Fruit fly (Drosophila melanogaster) whole organism, embryonic: ENCODE data around the gene CG32507.

Source experiments
- ATbp ChIP-seq: fragments of 200-800 bp; sonication (Bioruptor generic); optimal IDR thresholded peaks from 2 replicates; lab custom pipeline; 2017; ENCODE audit warnings: missing biosample characterization, mild to moderate bottlenecking, missing genetic modification characterization, missing genetic modification reagents
- BtbVII ChIP-seq: fragments of 200-800 bp; sonication (Bioruptor generic); optimal IDR thresholded peaks from 3 replicates; lab custom pipeline; 2017; ENCODE audit warnings: missing biosample characterization, mild to moderate bottlenecking, missing genetic modification characterization
- Bteb2 ChIP-seq: fragments of 200-800 bp; sonication (Bioruptor generic); optimal IDR thresholded peaks from 2 replicates; lab custom pipeline; 2016; ENCODE audit warnings: missing biosample characterization, missing genetic modification characterization
- CG10274 ChIP-seq: fragments of 200-800 bp; sonication (Bioruptor generic); optimal IDR thresholded peaks from 3 replicates; lab custom pipeline; 2017; ENCODE audit warnings: missing biosample characterization, mild to moderate bottlenecking, missing genetic modification characterization
- CG10462 ChIP-seq: fragments of 200-800 bp; sonication (Bioruptor generic); optimal IDR thresholded peaks from 2 replicates; lab custom pipeline; 2016; ENCODE audit warnings: missing biosample characterization, missing genetic modification characterization
- CG10543 ChIP-seq: fragments of 200-800 bp; sonication (Bioruptor generic); optimal IDR thresholded peaks from 3 replicates; lab custom pipeline; 2017; ENCODE audit warnings: missing biosample characterization, mild to moderate bottlenecking, missing genetic modification characterization, moderate library complexity
- CG13123 ChIP-seq: fragments of 200-800 bp; sonication (Bioruptor generic); optimal IDR thresholded peaks from 2 replicates; lab custom pipeline; 2016; ENCODE audit warnings: missing biosample characterization, missing genetic modification characterization
- CG1602 ChIP-seq: fragments of 200-800 bp; sonication (Bioruptor generic); optimal IDR thresholded peaks from 3 replicates; lab custom pipeline; 2016; ENCODE audit warnings: missing biosample characterization, missing genetic modification characterization
- CG16813 ChIP-seq: fragments of 200-800 bp; sonication (Bioruptor generic); IDR thresholded peaks from 3 replicates; pipeline ENCODE4 v1.3.6; 2022; ENCODE audit warnings: missing biosample characterization, missing genetic modification characterization; ENCODE audit not compliant: partially characterized antibody
- CG17612 ChIP-seq: fragments of 200-800 bp; sonication (Bioruptor generic); IDR thresholded peaks from 2 replicates; pipeline ENCODE4 v1.3.6; 2022; ENCODE audit warnings: missing biosample characterization, missing genetic modification characterization
- CG1832 ChIP-seq: fragments of 200-800 bp; sonication (Bioruptor generic); optimal IDR thresholded peaks from 2 replicates; lab custom pipeline; 2017; ENCODE audit warnings: missing biosample characterization, mild to moderate bottlenecking, missing genetic modification characterization, inconsistent platforms
- CG18476 ChIP-seq: fragments of 200-800 bp; sonication (Bioruptor generic); optimal IDR thresholded peaks from 2 replicates; lab custom pipeline; 2016; ENCODE audit warnings: missing biosample characterization, mild to moderate bottlenecking, missing genetic modification characterization
- CG2129 ChIP-seq: fragments of 200-800 bp; sonication (Bioruptor generic); IDR thresholded peaks from 2 replicates; pipeline ENCODE4 v1.3.6; 2022; ENCODE audit warnings: missing biosample characterization, missing genetic modification characterization; ENCODE audit not compliant: partially characterized antibody
- CG2712 ChIP-seq: fragments of 200-800 bp; optimal IDR thresholded peaks from 3 replicates; lab custom pipeline; 2019; ENCODE audit warnings: missing biosample characterization, mild to moderate bottlenecking, missing genetic modification characterization, moderate library complexity
- CG2875 ChIP-seq: fragments of 200-800 bp; sonication (Bioruptor generic); optimal IDR thresholded peaks from 2 replicates; lab custom pipeline; 2017; ENCODE audit warnings: missing biosample characterization, mild to moderate bottlenecking, missing genetic modification characterization, missing genetic modification reagents
- CG3838 ChIP-seq: fragments of 200-800 bp; sonication (Bioruptor generic); optimal IDR thresholded peaks from 3 replicates; lab custom pipeline; 2016; ENCODE audit warnings: missing biosample characterization, missing genetic modification characterization
- CG4282 ChIP-seq: fragments of 200-800 bp; sonication (Bioruptor generic); optimal IDR thresholded peaks from 2 replicates; lab custom pipeline; 2016; ENCODE audit warnings: missing biosample characterization, missing genetic modification characterization
- CG4404 ChIP-seq: fragments of 200-800 bp; sonication (Bioruptor generic); IDR thresholded peaks from 2 replicates; pipeline ENCODE4 v1.3.6; 2022; ENCODE audit warnings: missing biosample characterization, missing genetic modification characterization
- CG6683 ChIP-seq: fragments of 200-800 bp; sonication (Bioruptor generic); optimal IDR thresholded peaks from 2 replicates; lab custom pipeline; 2017; ENCODE audit warnings: missing biosample characterization, mild to moderate bottlenecking, missing genetic modification characterization, missing genetic modification reagents
- CG8089 ChIP-seq: fragments of 200-800 bp; sonication (Bioruptor generic); optimal IDR thresholded peaks from 3 replicates; lab custom pipeline; 2016; ENCODE audit warnings: missing biosample characterization, missing genetic modification characterization
- CG8359 ChIP-seq: fragments of 200-800 bp; sonication (Bioruptor generic); optimal IDR thresholded peaks from 2 replicates; lab custom pipeline; 2017; ENCODE audit warnings: missing biosample characterization, mild to moderate bottlenecking, missing genetic modification characterization, borderline replicate concordance
- CG9727 ChIP-seq: fragments of 200-800 bp; sonication (Bioruptor generic); optimal IDR thresholded peaks from 3 replicates; lab custom pipeline; 2017; ENCODE audit warnings: missing biosample characterization, mild to moderate bottlenecking, missing genetic modification characterization
- Camta ChIP-seq: fragments of 200-800 bp; sonication (Bioruptor generic); optimal IDR thresholded peaks from 2 replicates; lab custom pipeline; 2016; ENCODE audit warnings: missing biosample characterization, missing genetic modification characterization
- Dbx ChIP-seq: fragments of 200-800 bp; sonication (Bioruptor generic); IDR thresholded peaks from 3 replicates; pipeline ENCODE4 v1.3.6; 2022; ENCODE audit warnings: missing biosample characterization, missing genetic modification characterization
- Dip3 ChIP-seq: fragments of 200-800 bp; sonication (Bioruptor generic); optimal IDR thresholded peaks from 3 replicates; lab custom pipeline; 2016; ENCODE audit warnings: missing biosample characterization, missing genetic modification characterization
- Dref ChIP-seq: fragments of 200-800 bp; sonication (Bioruptor generic); IDR thresholded peaks from 2 replicates; pipeline ENCODE4 v1.3.6; 2022; ENCODE audit warnings: missing biosample characterization, missing genetic modification characterization
- Hey ChIP-seq: fragments of 200-800 bp; sonication (Bioruptor generic); optimal IDR thresholded peaks from 3 replicates; lab custom pipeline; 2018; ENCODE audit warnings: missing biosample characterization, mild to moderate bottlenecking, missing genetic modification characterization
- Max ChIP-seq: fragments of 200-800 bp; sonication (Bioruptor generic); optimal IDR thresholded peaks from 2 replicates; lab custom pipeline; 2016; ENCODE audit warnings: missing biosample characterization, mild to moderate bottlenecking, missing genetic modification characterization
- Meics ChIP-seq: fragments of 200-800 bp; sonication (Bioruptor generic); optimal IDR thresholded peaks from 2 replicates; lab custom pipeline; 2017; ENCODE audit warnings: missing biosample characterization, mild to moderate bottlenecking, missing genetic modification characterization
- Optix ChIP-seq: fragments of 200-800 bp; sonication (Bioruptor generic); IDR thresholded peaks from 3 replicates; pipeline ENCODE4 v1.3.6; 2022; ENCODE audit warnings: missing biosample characterization, missing genetic modification characterization
- Ravus ChIP-seq: fragments of 200-800 bp; sonication (Bioruptor generic); IDR thresholded peaks from 2 replicates; pipeline ENCODE4 v1.3.6; 2022; ENCODE audit warnings: missing biosample characterization, missing genetic modification characterization
- Ssrp ChIP-seq: fragments of 200-800 bp; sonication (Bioruptor generic); optimal IDR thresholded peaks from 2 replicates; lab custom pipeline; 2018; ENCODE audit warnings: missing biosample characterization, mild to moderate bottlenecking, missing genetic modification characterization, moderate library complexity
- Taf1 ChIP-seq: fragments of 200-800 bp; sonication (Bioruptor generic); IDR thresholded peaks from 2 replicates; pipeline ENCODE4 v1.3.6; 2022; ENCODE audit warnings: missing biosample characterization, missing genetic modification characterization
- Tbp ChIP-seq: fragments of >200 bp; optimal IDR thresholded peaks from 2 replicates; lab custom pipeline; 2018; ENCODE audit warnings: missing biosample characterization, missing genetic modification characterization
- ac ChIP-seq: fragments of 200-800 bp; sonication (Bioruptor generic); optimal IDR thresholded peaks from 3 replicates; lab custom pipeline; 2017; ENCODE audit warnings: missing biosample characterization, mild to moderate bottlenecking, missing genetic modification characterization
- bbx ChIP-seq: fragments of 200-800 bp; sonication (Bioruptor generic); IDR thresholded peaks from 2 replicates; pipeline ENCODE4 v1.3.6; 2022; ENCODE audit warnings: missing biosample characterization, missing genetic modification characterization; ENCODE audit not compliant: partially characterized antibody
- chinmo ChIP-seq: fragments of 200-800 bp; sonication (Bioruptor generic); IDR thresholded peaks from 4 replicates; pipeline ENCODE4 v1.3.6; 2022; ENCODE audit warnings: missing biosample characterization, missing genetic modification characterization; ENCODE audit not compliant: partially characterized antibody
- danr ChIP-seq: fragments of 200-800 bp; sonication (Bioruptor generic); IDR thresholded peaks from 2 replicates; pipeline ENCODE4 v1.3.6; 2022; ENCODE audit warnings: missing biosample characterization, missing genetic modification characterization
- gro ChIP-seq: fragments of 200-800 bp; sonication (Bioruptor generic); optimal IDR thresholded peaks from 2 replicates; lab custom pipeline; 2016; ENCODE audit warnings: missing biosample characterization, missing genetic modification characterization
- hbn ChIP-seq: fragments of 200-800 bp; sonication (Bioruptor generic); IDR thresholded peaks from 2 replicates; pipeline ENCODE4 v1.3.6; 2022; ENCODE audit warnings: missing biosample characterization, missing genetic modification characterization; ENCODE audit not compliant: partially characterized antibody
- nom ChIP-seq: fragments of 200-800 bp; sonication (Bioruptor generic); optimal IDR thresholded peaks from 2 replicates; lab custom pipeline; 2017; ENCODE audit warnings: missing biosample characterization, missing genetic modification characterization, mild to moderate bottlenecking, moderate library complexity, missing genetic modification reagents
- oc ChIP-seq: fragments of 200-800 bp; sonication (Bioruptor generic); optimal IDR thresholded peaks from 2 replicates; lab custom pipeline; 2018; ENCODE audit warnings: missing biosample characterization, mild to moderate bottlenecking, missing genetic modification characterization, moderate library complexity
- onecut ChIP-seq: fragments of 200-800 bp; sonication (Bioruptor generic); IDR thresholded peaks from 2 replicates; pipeline ENCODE4 v1.3.6; 2022; ENCODE audit warnings: missing biosample characterization, missing genetic modification characterization
- pb ChIP-seq: fragments of 200-800 bp; sonication (Bioruptor generic); optimal IDR thresholded peaks from 3 replicates; lab custom pipeline; 2016; ENCODE audit warnings: missing biosample characterization, missing genetic modification characterization
- salm ChIP-seq: fragments of 200-800 bp; sonication (Bioruptor generic); optimal IDR thresholded peaks from 2 replicates; lab custom pipeline; 2018; ENCODE audit warnings: missing biosample characterization, mild to moderate bottlenecking, missing genetic modification characterization
- sd ChIP-seq: fragments of 200-800 bp; sonication (Bioruptor generic); optimal IDR thresholded peaks from 3 replicates; lab custom pipeline; 2018; ENCODE audit warnings: missing biosample characterization, mild to moderate bottlenecking, missing genetic modification characterization, moderate library complexity
- sens ChIP-seq: fragments of 200-800 bp; sonication (Bioruptor generic); peaks from one replicate; lab custom pipeline; 2016; ENCODE audit warnings: missing biosample characterization, missing genetic modification characterization
- slbo ChIP-seq: fragments of 200-800 bp; sonication (Bioruptor generic); IDR thresholded peaks from 2 replicates; pipeline ENCODE4 v1.3.6; 2022; ENCODE audit warnings: missing biosample characterization, missing genetic modification characterization
- slp2 ChIP-seq: fragments of 200-800 bp; sonication (Bioruptor generic); optimal IDR thresholded peaks from 2 replicates; lab custom pipeline; 2016; ENCODE audit warnings: missing biosample characterization, missing genetic modification characterization
- unpg ChIP-seq: fragments of 200-800 bp; sonication (Bioruptor generic); optimal IDR thresholded peaks from 3 replicates; lab custom pipeline; 2018; ENCODE audit warnings: missing biosample characterization, mild to moderate bottlenecking, missing genetic modification characterization, moderate library complexity

Gene CG32507

dm6 chrX:20760444-20760843 lies 20.6 kb downstream of the CG32507 start (continued):
- TF ChIP-seq Dip3 (peak; percentile 49), gro (GFP tag; lab: Kevin White, UChicago) (peak; percentile 45), CG16813 (peak; percentile 84), CG4404 (GFP tag; lab: Robert Waterston, UW) (peak; percentile 51; the same call in 1 of the 2 replicates), oc (no peak), salm (tag; lab: Kevin White, UChicago) (no peak), sd (tag; lab: Kevin White, UChicago) (no peak), Max (peak; percentile 37), chinmo (GFP tag; lab: Robert Waterston, UW) (peak; percentile 77; the same call in 1 of the 4 replicates), Tbp (GFP tag; lab: Kevin White, UChicago) (no peak), slbo (GFP tag; lab: Robert Waterston, UW) (peak; percentile 88), CG6683 (GFP tag; lab: Kevin White, UChicago) (peak; percentile 39), Dref (peak; percentile 68), BtbVII (GFP tag; lab: Kevin White, UChicago) (peak; percentile 42), bbx (GFP tag; lab: Robert Waterston, UW) (peak; percentile 80), danr (peak; percentile 61), Meics (GFP tag; lab: Kevin White, UChicago) (peak; percentile 77), CG10274 (GFP tag; lab: Kevin White, UChicago) (peak; percentile 3), Ravus (GFP tag; lab: Robert Waterston, UW) (peak; percentile 16), pb (GFP tag; lab: Kevin White, UChicago) (peak; percentile 82), slp2 (GFP tag; lab: Kevin White, UChicago) (peak; percentile 74), CG3838 (GFP tag; lab: Kevin White, UChicago) (peak; percentile 43), CG9727 (GFP tag; lab: Kevin White, UChicago) (peak; percentile 47), CG2875 (GFP tag; lab: Kevin White, UChicago) (peak; percentile 47), Taf1 (GFP tag; lab: Robert Waterston, UW) (peak; percentile 51; the same call in 1 of the 2 replicates), CG8089 (GFP tag; lab: Kevin White, UChicago) (peak; percentile 82), ac (GFP tag; lab: Kevin White, UChicago) (peak; percentile 39), Hey (tag; lab: Kevin White, UChicago) (no peak), CG8359 (GFP tag; lab: Kevin White, UChicago) (no peak), CG4282 (GFP tag; lab: Kevin White, UChicago) (peak; percentile 77), nom (GFP tag; lab: Kevin White, UChicago) (no peak), CG1832 (GFP tag; lab: Kevin White, UChicago) (no peak), CG2129 (GFP tag; lab: Robert Waterston, UW) (peak; percentile 77), ATbp (GFP tag; lab: Kevin White, UChicago) (peak; percentile 56), CG1602 (GFP tag; lab: Kevin White, UChicago) (peak; percentile 69), Camta (peak; percentile 79), Bteb2 (GFP tag; lab: Kevin White, UChicago) (peak; percentile 37), CG13123 (GFP tag; lab: Kevin White, UChicago) (peak; percentile 64), sens (GFP tag; lab: Kevin White, UChicago) (peak; percentile 93), onecut (GFP tag; lab: Robert Waterston, UW) (peak; percentile 81), Dbx (GFP tag; lab: Robert Waterston, UW) (peak; percentile 75; the same call in 2 of the 3 replicates), CG10462 (no peak), hbn (GFP tag; lab: Robert Waterston, UW) (peak; percentile 84), Ssrp (tag; lab: Kevin White, UChicago) (peak; percentile 33), unpg (GFP tag; lab: Kevin White, UChicago) (peak; percentile 71), CG2712 (tag; lab: Kevin White, UChicago) (peak; percentile 79), CG10543 (peak; percentile 75), CG17612 (GFP tag; lab: Robert Waterston, UW) (0 out of 2 replicates have a peak, but pooled peaks have one; percentile 28), Optix (peak; percentile 77), CG18476 (peak; percentile 50)
